Fruit fly (Drosophila melanogaster) whole organism, embryonic: ENCODE data around the gene SCCRO.

Experiments used
- Awh ChIP-seq: fragments of 200-800 bp; sonication (Bioruptor generic); IDR thresholded peaks from 2 replicates; pipeline ENCODE4, ENCODE4 v1.3.6; 2022; ENCODE audit warnings: missing biosample characterization, missing genetic modification characterization
- CG1024 ChIP-seq: fragments of 200-800 bp; sonication (Bioruptor generic); IDR thresholded peaks from 2 replicates; pipeline ENCODE4 v1.3.6; 2022; ENCODE audit warnings: missing biosample characterization, missing genetic modification characterization
- CG10979 ChIP-seq: fragments of 200-800 bp; sonication (Bioruptor generic); optimal IDR thresholded peaks from 2 replicates; lab custom pipeline; 2018; ENCODE audit warnings: missing biosample characterization, mild to moderate bottlenecking, missing genetic modification characterization, moderate library complexity
- CG1233 ChIP-seq: fragments of 200-800 bp; sonication (Bioruptor generic); optimal IDR thresholded peaks from 4 replicates; lab custom pipeline; 2018; ENCODE audit warnings: missing biosample characterization, mild to moderate bottlenecking, missing genetic modification characterization
- CG12769 ChIP-seq: fragments of 200-800 bp; sonication (Bioruptor generic); optimal IDR thresholded peaks from 2 replicates; lab custom pipeline; 2019; ENCODE audit warnings: missing biosample characterization, mild to moderate bottlenecking, missing genetic modification characterization, moderate library complexity
- CG13123 ChIP-seq: fragments of 200-800 bp; sonication (Bioruptor generic); optimal IDR thresholded peaks from 2 replicates; lab custom pipeline; 2016; ENCODE audit warnings: missing biosample characterization, missing genetic modification characterization
- CG13287 ChIP-seq: fragments of 200-800 bp; sonication (Bioruptor generic); IDR thresholded peaks from 2 replicates; pipeline ENCODE4 v1.3.6; 2022; ENCODE audit warnings: missing biosample characterization, missing genetic modification characterization; ENCODE audit not compliant: partially characterized antibody
- CG13424 ChIP-seq: fragments of 200-800 bp; sonication (Bioruptor generic); optimal IDR thresholded peaks from 2 replicates; lab custom pipeline; 2019; ENCODE audit warnings: missing biosample characterization, mild to moderate bottlenecking, missing genetic modification characterization, moderate library complexity
- CG1602 ChIP-seq: fragments of 200-800 bp; sonication (Bioruptor generic); optimal IDR thresholded peaks from 3 replicates; lab custom pipeline; 2016; ENCODE audit warnings: missing biosample characterization, missing genetic modification characterization
- CG17359 ChIP-seq: fragments of 200-800 bp; sonication (Bioruptor generic); optimal IDR thresholded peaks from 3 replicates; lab custom pipeline; 2018; ENCODE audit warnings: missing biosample characterization, mild to moderate bottlenecking, missing genetic modification characterization, moderate library complexity
- CG17802 ChIP-seq: fragments of 200-800 bp; sonication (Bioruptor generic); optimal IDR thresholded peaks from 2 replicates; lab custom pipeline; 2018; ENCODE audit warnings: missing biosample characterization, mild to moderate bottlenecking, missing genetic modification characterization, moderate library complexity
- CG18599 ChIP-seq: fragments of 200-800 bp; sonication (Bioruptor generic); optimal IDR thresholded peaks from 3 replicates; lab custom pipeline; 2017; ENCODE audit warnings: missing biosample characterization, missing genetic modification characterization, mild to moderate bottlenecking, moderate library complexity, missing genetic modification reagents
- CG4707 ChIP-seq: fragments of 200-800 bp; sonication (Bioruptor generic); optimal IDR thresholded peaks from 2 replicates; lab custom pipeline; 2018; ENCODE audit warnings: missing biosample characterization, mild to moderate bottlenecking, missing genetic modification characterization, moderate library complexity
- CG6272 ChIP-seq: fragments of 200-800 bp; sonication (Bioruptor generic); IDR thresholded peaks from 2 replicates; pipeline ENCODE4 v1.3.6; 2022; ENCODE audit warnings: missing biosample characterization, missing genetic modification characterization
- CG6689 ChIP-seq: fragments of 200-800 bp; sonication (Bioruptor generic); IDR thresholded peaks from 2 replicates; pipeline ENCODE4 v1.3.6; 2022; ENCODE audit warnings: missing biosample characterization, missing genetic modification characterization
- CG6791 ChIP-seq: fragments of 200-800 bp; sonication (Bioruptor generic); IDR thresholded peaks from 3 replicates; pipeline ENCODE4 v1.3.6; 2022; ENCODE audit warnings: missing biosample characterization, missing genetic modification characterization; ENCODE audit not compliant: partially characterized antibody
- CG9215 ChIP-seq: fragments of 200-800 bp; sonication (Bioruptor generic); IDR thresholded peaks from 2 replicates; pipeline ENCODE4 v1.3.6; 2022; ENCODE audit warnings: missing biosample characterization, missing genetic modification characterization
- Dek ChIP-seq: fragments of 200-800 bp; sonication (Bioruptor generic); optimal IDR thresholded peaks from 3 replicates; lab custom pipeline; 2019; ENCODE audit warnings: missing biosample characterization, mild to moderate bottlenecking, missing genetic modification characterization, moderate library complexity
- Dip3 ChIP-seq: fragments of 200-800 bp; sonication (Bioruptor generic); optimal IDR thresholded peaks from 3 replicates; lab custom pipeline; 2016; ENCODE audit warnings: missing biosample characterization, missing genetic modification characterization
- Drgx ChIP-seq: fragments of 200-800 bp; sonication (Bioruptor generic); IDR thresholded peaks from 2 replicates; pipeline ENCODE4 v1.3.6; 2022; ENCODE audit warnings: missing biosample characterization, missing genetic modification characterization
- Ets97D ChIP-seq: fragments of 200-800 bp; sonication (Bioruptor generic); optimal IDR thresholded peaks from 3 replicates; lab custom pipeline; 2016; ENCODE audit warnings: missing biosample characterization, missing genetic modification characterization
- HLHmδ ChIP-seq: fragments of 200-800 bp; sonication (Bioruptor generic); optimal IDR thresholded peaks from 2 replicates; lab custom pipeline; 2018; ENCODE audit warnings: missing biosample characterization, mild to moderate bottlenecking, missing genetic modification characterization, moderate library complexity
- Hmx ChIP-seq: fragments of 200-800 bp; sonication (Bioruptor generic); optimal IDR thresholded peaks from 2 replicates; lab custom pipeline; 2016; ENCODE audit warnings: missing biosample characterization, missing genetic modification characterization
- MESR4 ChIP-seq: fragments of 200-800 bp; sonication (Bioruptor generic); optimal IDR thresholded peaks from 2 replicates; lab custom pipeline; 2018; ENCODE audit warnings: missing biosample characterization, mild to moderate bottlenecking, missing genetic modification characterization, moderate library complexity
- Mrtf ChIP-seq: fragments of 200-800 bp; sonication (Bioruptor generic); IDR thresholded peaks from 3 replicates; pipeline ENCODE4 v1.3.6; 2022; ENCODE audit warnings: missing biosample characterization, missing genetic modification characterization
- NFAT ChIP-seq: fragments of 200-800 bp; sonication (Bioruptor generic); IDR thresholded peaks from 2 replicates; pipeline ENCODE4 v1.3.6; 2022; ENCODE audit warnings: missing biosample characterization, missing genetic modification characterization
- Sox102F ChIP-seq: fragments of 200-800 bp; sonication (Bioruptor generic); optimal IDR thresholded peaks from 2 replicates; lab custom pipeline; 2018; ENCODE audit warnings: missing biosample characterization, mild to moderate bottlenecking, missing genetic modification characterization, moderate library complexity
- Sry-β ChIP-seq: fragments of 200-800 bp; sonication (Bioruptor generic); optimal IDR thresholded peaks from 2 replicates; lab custom pipeline; 2018; ENCODE audit warnings: missing biosample characterization, mild to moderate bottlenecking, missing genetic modification characterization, moderate library complexity
- Trl ChIP-seq, 3 experiments: fragments of >200 bp in 2 of 3; fragments of 200-800 bp in 1 of 3; sonication (Bioruptor generic) in 1 of 3; optimal IDR thresholded peaks; 2 replicates in 1 of 3; 3 replicates in 2 of 3; lab custom pipeline; 2016 to 2017; ENCODE audit warnings: missing biosample characterization in 1 of 3, missing genetic modification characterization in 1 of 3
- ab ChIP-seq: fragments of 200-800 bp; sonication (Bioruptor generic); optimal IDR thresholded peaks from 2 replicates; lab custom pipeline; 2016; ENCODE audit warnings: missing biosample characterization, missing genetic modification characterization
- al ChIP-seq: fragments of 200-800 bp; sonication (Bioruptor generic); IDR thresholded peaks from 2 replicates; pipeline ENCODE4 v1.3.6; 2022; ENCODE audit warnings: missing biosample characterization, missing genetic modification characterization
- az2 ChIP-seq: fragments of 200-800 bp; sonication (Bioruptor generic); optimal IDR thresholded peaks from 3 replicates; lab custom pipeline; 2016; ENCODE audit warnings: missing biosample characterization, missing genetic modification characterization
- bowl ChIP-seq: fragments of 200-800 bp; sonication (Bioruptor generic); IDR thresholded peaks from 2 replicates; pipeline ENCODE4 v1.3.6; 2022; ENCODE audit warnings: missing biosample characterization, missing genetic modification characterization
- bsh ChIP-seq, 2 experiments: fragments of 200-800 bp; sonication (Bioruptor generic); optimal IDR thresholded peaks; 2 replicates each; lab custom pipeline; 2017 to 2018; ENCODE audit warnings: mild to moderate bottlenecking in 2 of 2, missing biosample characterization in 2 of 2, missing genetic modification characterization in 2 of 2, moderate library complexity in 1 of 2
- ci ChIP-seq: fragments of 200-800 bp; sonication (Bioruptor generic); IDR thresholded peaks from 3 replicates; pipeline ENCODE4 v1.3.6; 2022; ENCODE audit warnings: missing biosample characterization, missing genetic modification characterization
- crol ChIP-seq: fragments of 200-800 bp; sonication (Bioruptor generic); IDR thresholded peaks from 2 replicates; pipeline ENCODE4 v1.3.6; 2022; ENCODE audit warnings: missing biosample characterization, missing genetic modification characterization
- cwo ChIP-seq: fragments of 200-800 bp; sonication (Bioruptor generic); optimal IDR thresholded peaks from 3 replicates; lab custom pipeline; 2017; ENCODE audit warnings: missing biosample characterization, missing genetic modification characterization, mild to moderate bottlenecking, moderate library complexity, missing genetic modification reagents
- kni ChIP-seq: fragments of 200-800 bp; sonication (Bioruptor generic); optimal IDR thresholded peaks from 3 replicates; lab custom pipeline; 2017; ENCODE audit warnings: mild to moderate bottlenecking, missing biosample characterization, missing genetic modification reagents, missing genetic modification characterization
- otp ChIP-seq: fragments of 200-800 bp; sonication (Bioruptor generic); IDR thresholded peaks from 3 replicates; pipeline ENCODE4, ENCODE4 v1.3.6; 2022; ENCODE audit warnings: missing biosample characterization, missing genetic modification characterization
- pb ChIP-seq: fragments of 200-800 bp; sonication (Bioruptor generic); optimal IDR thresholded peaks from 3 replicates; lab custom pipeline; 2016; ENCODE audit warnings: missing biosample characterization, missing genetic modification characterization
- pho ChIP-seq: fragments of 200-800 bp; sonication (Bioruptor generic); optimal IDR thresholded peaks from 2 replicates; lab custom pipeline; 2016; ENCODE audit warnings: missing biosample characterization, missing genetic modification characterization
- pros ChIP-seq: fragments of 200-800 bp; sonication (Bioruptor generic); optimal IDR thresholded peaks from 3 replicates; lab custom pipeline; 2019; ENCODE audit warnings: missing biosample characterization, mild to moderate bottlenecking, missing genetic modification characterization, moderate library complexity
- ranshi ChIP-seq: fragments of 200-800 bp; sonication (Bioruptor generic); IDR thresholded peaks from 2 replicates; pipeline ENCODE4 v1.3.6; 2022; ENCODE audit warnings: missing biosample characterization, missing genetic modification characterization
- scrt ChIP-seq: fragments of 200-800 bp; sonication (Bioruptor generic); optimal IDR thresholded peaks from 2 replicates; lab custom pipeline; 2018; ENCODE audit warnings: missing biosample characterization, mild to moderate bottlenecking, missing genetic modification characterization, moderate library complexity
- sisA ChIP-seq: fragments of 200-800 bp; sonication (Bioruptor generic); IDR thresholded peaks from 2 replicates; pipeline ENCODE4 v1.3.6; 2022; ENCODE audit warnings: missing biosample characterization, missing genetic modification characterization
- trem ChIP-seq: fragments of 200-800 bp; optimal IDR thresholded peaks from 3 replicates; lab custom pipeline; 2019; ENCODE audit warnings: missing biosample characterization, mild to moderate bottlenecking, missing genetic modification characterization, moderate library complexity
- usp ChIP-seq: fragments of >200 bp; optimal IDR thresholded peaks from 2 replicates; lab custom pipeline; 2017; ENCODE audit warnings: missing biosample characterization, missing genetic modification characterization
- vnd ChIP-seq: fragments of 200-800 bp; sonication (Bioruptor generic); IDR thresholded peaks from 3 replicates; pipeline ENCODE4 v1.3.6; 2022; ENCODE audit warnings: missing biosample characterization, missing genetic modification characterization; ENCODE audit not compliant: partially characterized antibody
- z ChIP-seq: fragments of 200-800 bp; sonication (Bioruptor generic); IDR thresholded peaks from 3 replicates; pipeline ENCODE4 v1.3.6; 2022; ENCODE audit warnings: missing biosample characterization, missing genetic modification characterization

SCCRO gene

DNA sequence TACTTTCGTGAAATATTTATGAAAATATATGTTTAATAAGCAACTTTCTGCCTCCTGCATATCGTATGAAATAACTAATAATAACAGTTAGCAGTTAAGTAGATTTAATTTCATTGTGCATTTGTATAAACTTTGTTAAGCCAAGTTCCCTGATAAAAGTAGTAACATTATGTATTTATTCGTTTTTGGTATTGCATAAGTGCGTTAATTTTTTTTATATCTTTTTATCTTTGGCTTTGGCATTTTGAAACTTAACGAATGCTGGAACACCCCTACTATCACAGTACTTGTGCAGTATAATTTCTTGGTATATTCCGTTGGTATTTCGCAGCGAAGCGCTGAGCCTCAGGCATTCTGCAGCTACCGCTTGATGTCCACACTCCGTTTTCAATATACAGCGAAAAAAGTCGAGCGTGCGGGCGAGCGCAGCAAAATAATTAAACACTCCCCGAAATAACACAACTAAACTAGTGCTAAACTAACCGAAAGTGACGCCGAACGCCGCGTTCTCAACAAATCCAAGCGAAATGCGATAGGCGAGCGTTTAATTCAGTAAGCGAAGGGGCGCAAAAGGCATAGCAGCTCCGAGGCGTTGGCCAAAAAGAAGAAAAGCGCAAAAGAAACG lies 25.4 kb downstream of the SCCRO start, which contains the start of gene RhoGAP71E (continued):
- TF ChIP-seq CG13287 (peak; percentile 53), CG6791 (GFP tag; lab: Robert Waterston, UW) (no peak), CG1602 (GFP tag; lab: Kevin White, UChicago) (no peak), usp (GFP tag; lab: Kevin White, UChicago) (no peak), NFAT (GFP tag; lab: Robert Waterston, UW) (peak; percentile 54; the same call in 1 of the 2 replicates), Hmx (GFP tag; lab: Kevin White, UChicago) (no peak), HLHmδ (GFP tag; lab: Kevin White, UChicago) (peak; percentile 26), CG6689 (GFP tag; lab: Robert Waterston, UW) (no peak), CG9215 (GFP tag; lab: Robert Waterston, UW) (no peak), CG17802 (tag; lab: Kevin White, UChicago) (no peak), Mrtf (GFP tag; lab: Robert Waterston, UW) (0 out of 3 replicates have a peak, but pooled peaks have one; percentile 50), pho (GFP tag; lab: Kevin White, UChicago) (no peak), CG18599 (GFP tag; lab: Kevin White, UChicago) (peak; percentile 73), CG6272 (no peak), CG10979 (peak; percentile 28), ranshi (GFP tag; lab: Robert Waterston, UW) (no peak), CG17359 (tag; lab: Kevin White, UChicago) (peak; percentile 44), CG13424 (peak; percentile 60), scrt (GFP tag; lab: Kevin White, UChicago) (peak; percentile 33), al (GFP tag; lab: Robert Waterston, UW) (peak; percentile 51; the same call in 1 of the 2 replicates), sisA (GFP tag; lab: Robert Waterston, UW) (peak; percentile 33), Ets97D (GFP tag; lab: Kevin White, UChicago) (peak; percentile 5), trem (tag; lab: Kevin White, UChicago) (peak; percentile 59), ci (GFP tag; lab: Robert Waterston, UW) (peak; percentile 88), Awh (GFP tag; lab: Robert Waterston, UW) (peak; percentile 62), cwo (GFP tag; lab: Kevin White, UChicago) (peak; percentile 45), pb (GFP tag; lab: Kevin White, UChicago) (peak; percentile 40), CG1024 (GFP tag; lab: Robert Waterston, UW) (0 out of 2 replicates have a peak, but pooled peaks have one; percentile 35), bsh (GFP tag; optimal IDR thresholded peaks at IDR 0.05; lab: Kevin White, UChicago) (peak; percentile 13 to 35), CG12769 (tag; lab: Kevin White, UChicago) (peak; percentile 21), Drgx (GFP tag; lab: Robert Waterston, UW) (peak; percentile 60), crol (GFP tag; lab: Robert Waterston, UW) (no peak), CG13123 (GFP tag; lab: Kevin White, UChicago) (peak; percentile 7), z (GFP tag; lab: Robert Waterston, UW) (no peak), MESR4 (peak; percentile 93), az2 (GFP tag; lab: Kevin White, UChicago) (no peak), bowl (GFP tag; lab: Robert Waterston, UW) (no peak), CG4707 (peak; percentile 51), ab (GFP tag; lab: Kevin White, UChicago) (no peak), Sox102F (no peak), Dek (tag; lab: Kevin White, UChicago) (peak; percentile 11), kni (GFP tag; lab: Kevin White, UChicago) (no peak), Dip3 (GFP tag; lab: Kevin White, UChicago) (no peak), vnd (GFP tag; lab: Robert Waterston, UW) (no peak), Sry-β (GFP tag; lab: Kevin White, UChicago) (no peak), otp (GFP tag; lab: Robert Waterston, UW) (peak; percentile 35; the same call in 1 of the 3 replicates), CG1233 (GFP tag; lab: Kevin White, UChicago) (peak; percentile 8), Trl (optimal IDR thresholded peaks at IDR 0.05; lab: Kevin White, UChicago) (no peak), Trl (GFP tag; optimal IDR thresholded peaks at IDR 0.05; lab: Kevin White, UChicago) (peak; percentile 10), pros (GFP tag; lab: Kevin White, UChicago) (no peak)
